Fruit fly (Drosophila melanogaster) whole organism, embryonic: ENCODE data around the gene PLCXD.

Experiments used
- CG1024 ChIP-seq: fragments of 200-800 bp; sonication (Bioruptor generic); IDR thresholded peaks from 2 replicates; pipeline ENCODE4 v1.3.6; 2022; ENCODE audit warnings: missing biosample characterization, missing genetic modification characterization
- CG10321 ChIP-seq: fragments of 200-800 bp; sonication (Bioruptor generic); IDR thresholded peaks from 2 replicates; pipeline ENCODE4 v1.3.6; 2022; ENCODE audit warnings: missing biosample characterization, missing genetic modification characterization
- CG10462 ChIP-seq: fragments of 200-800 bp; sonication (Bioruptor generic); optimal IDR thresholded peaks from 2 replicates; lab custom pipeline; 2016; ENCODE audit warnings: missing biosample characterization, missing genetic modification characterization
- CG12071 ChIP-seq: fragments of 200-800 bp; sonication (Bioruptor generic); optimal IDR thresholded peaks from 3 replicates; lab custom pipeline; 2018; ENCODE audit warnings: missing biosample characterization, mild to moderate bottlenecking, missing genetic modification characterization
- CG12299 ChIP-seq: fragments of 200-800 bp; sonication (Bioruptor generic); optimal IDR thresholded peaks from 2 replicates; lab custom pipeline; 2018; ENCODE audit warnings: missing biosample characterization, mild to moderate bottlenecking, missing genetic modification characterization
- CG13296 ChIP-seq: fragments of 200-800 bp; sonication (Bioruptor generic); optimal IDR thresholded peaks from 3 replicates; lab custom pipeline; 2018; ENCODE audit warnings: missing biosample characterization, mild to moderate bottlenecking, missing genetic modification characterization
- CG14667 ChIP-seq: fragments of 200-800 bp; sonication (Bioruptor generic); IDR thresholded peaks from 2 replicates; pipeline ENCODE4 v1.3.6; 2022; ENCODE audit warnings: missing biosample characterization, missing genetic modification characterization
- CG15011 ChIP-seq: fragments of 200-800 bp; sonication (Bioruptor generic); optimal IDR thresholded peaks from 3 replicates; lab custom pipeline; 2018; ENCODE audit warnings: missing biosample characterization, mild to moderate bottlenecking, missing genetic modification characterization
- CG17802 ChIP-seq: fragments of 200-800 bp; sonication (Bioruptor generic); optimal IDR thresholded peaks from 2 replicates; lab custom pipeline; 2018; ENCODE audit warnings: missing biosample characterization, mild to moderate bottlenecking, missing genetic modification characterization, moderate library complexity
- CG17829 ChIP-seq: fragments of 200-800 bp; optimal IDR thresholded peaks from 2 replicates; lab custom pipeline; 2019; ENCODE audit warnings: missing biosample characterization, mild to moderate bottlenecking, missing genetic modification characterization, moderate library complexity
- CG2678 ChIP-seq: fragments of 200-800 bp; sonication (Bioruptor generic); optimal IDR thresholded peaks from 3 replicates; lab custom pipeline; 2019; ENCODE audit warnings: missing biosample characterization, mild to moderate bottlenecking, missing genetic modification characterization, moderate library complexity
- CG2875 ChIP-seq: fragments of 200-800 bp; sonication (Bioruptor generic); optimal IDR thresholded peaks from 2 replicates; lab custom pipeline; 2017; ENCODE audit warnings: missing biosample characterization, mild to moderate bottlenecking, missing genetic modification characterization, missing genetic modification reagents
- CG3065 ChIP-seq: fragments of 200-800 bp; sonication (Bioruptor generic); optimal IDR thresholded peaks from 2 replicates; lab custom pipeline; 2016; ENCODE audit warnings: missing biosample characterization, missing genetic modification characterization
- CG3407 ChIP-seq: fragments of 200-800 bp; sonication (Bioruptor generic); optimal IDR thresholded peaks from 2 replicates; lab custom pipeline; 2018; ENCODE audit warnings: missing biosample characterization, mild to moderate bottlenecking, missing genetic modification characterization
- CG4617 ChIP-seq: fragments of 200-800 bp; sonication (Bioruptor generic); optimal IDR thresholded peaks from 3 replicates; lab custom pipeline; 2016; ENCODE audit warnings: missing biosample characterization, missing genetic modification characterization, borderline replicate concordance
- CG4820 ChIP-seq: fragments of 200-800 bp; sonication (Bioruptor generic); optimal IDR thresholded peaks from 3 replicates; lab custom pipeline; 2016; ENCODE audit warnings: missing biosample characterization, missing genetic modification characterization
- CG4854 ChIP-seq: fragments of 200-800 bp; sonication (Bioruptor generic); optimal IDR thresholded peaks from 2 replicates; lab custom pipeline; 2016; ENCODE audit warnings: missing biosample characterization, missing genetic modification characterization, inconsistent platforms
- CG6683 ChIP-seq: fragments of 200-800 bp; sonication (Bioruptor generic); optimal IDR thresholded peaks from 2 replicates; lab custom pipeline; 2017; ENCODE audit warnings: missing biosample characterization, mild to moderate bottlenecking, missing genetic modification characterization, missing genetic modification reagents
- CG7786 ChIP-seq: fragments of 200-800 bp; sonication (Bioruptor generic); optimal IDR thresholded peaks from 2 replicates; lab custom pipeline; 2016; ENCODE audit warnings: missing biosample characterization, missing genetic modification characterization
- CG9437 ChIP-seq: fragments of 200-800 bp; sonication (Bioruptor generic); optimal IDR thresholded peaks from 2 replicates; lab custom pipeline; 2018; ENCODE audit warnings: missing biosample characterization, mild to moderate bottlenecking, missing genetic modification characterization
- CG9727 ChIP-seq: fragments of 200-800 bp; sonication (Bioruptor generic); optimal IDR thresholded peaks from 3 replicates; lab custom pipeline; 2017; ENCODE audit warnings: missing biosample characterization, mild to moderate bottlenecking, missing genetic modification characterization
- CHES-1-like ChIP-seq: fragments of 200-800 bp; sonication (Bioruptor generic); optimal IDR thresholded peaks from 2 replicates; lab custom pipeline; 2016; ENCODE audit warnings: missing biosample characterization, missing genetic modification characterization
- D19A ChIP-seq: fragments of 200-800 bp; optimal IDR thresholded peaks from 3 replicates; lab custom pipeline; 2019; ENCODE audit warnings: missing biosample characterization, mild to moderate bottlenecking, missing genetic modification characterization, moderate library complexity
- HHEX ChIP-seq: fragments of 200-800 bp; sonication (Bioruptor generic); optimal IDR thresholded peaks from 3 replicates; lab custom pipeline; 2017; ENCODE audit warnings: missing biosample characterization, mild to moderate bottlenecking, missing genetic modification characterization, missing genetic modification reagents
- HmgZ ChIP-seq: fragments of 200-800 bp; sonication (Bioruptor generic); optimal IDR thresholded peaks from 2 replicates; lab custom pipeline; 2018; ENCODE audit warnings: missing biosample characterization, mild to moderate bottlenecking, missing genetic modification characterization
- Hmx ChIP-seq: fragments of 200-800 bp; sonication (Bioruptor generic); optimal IDR thresholded peaks from 2 replicates; lab custom pipeline; 2016; ENCODE audit warnings: missing biosample characterization, missing genetic modification characterization
- MTF-1 ChIP-seq: fragments of 200-800 bp; sonication (Bioruptor generic); optimal IDR thresholded peaks from 2 replicates; lab custom pipeline; 2018; ENCODE audit warnings: missing biosample characterization, mild to moderate bottlenecking, missing genetic modification characterization, borderline replicate concordance
- Sin3A ChIP-seq: fragments of >200 bp; optimal IDR thresholded peaks from 2 replicates; lab custom pipeline; 2018
- Vsx1 ChIP-seq: fragments of 200-800 bp; sonication (Bioruptor generic); optimal IDR thresholded peaks from 2 replicates; lab custom pipeline; 2017; ENCODE audit warnings: missing biosample characterization, mild to moderate bottlenecking, missing genetic modification characterization, missing genetic modification reagents
- bcd ChIP-seq: fragments of 200-800 bp; sonication (Bioruptor generic); optimal IDR thresholded peaks from 2 replicates; lab custom pipeline; 2017; ENCODE audit warnings: missing biosample characterization, mild to moderate bottlenecking, missing genetic modification characterization
- chm ChIP-seq: fragments of 200-800 bp; sonication (Bioruptor generic); IDR thresholded peaks from 2 replicates; pipeline ENCODE4 v1.3.6; 2022; ENCODE audit warnings: missing biosample characterization, missing genetic modification characterization
- croc ChIP-seq: fragments of 200-800 bp; sonication (Bioruptor generic); conservative IDR thresholded peaks from 3 replicates; pipeline ENCODE4 v1.3.6; 2022; ENCODE audit warnings: missing biosample characterization, missing genetic modification characterization
- crp ChIP-seq, 2 experiments: fragments of 200-800 bp; sonication (Bioruptor generic); optimal IDR thresholded peaks; 2 replicates in 1 of 2; 3 replicates in 1 of 2; lab custom pipeline; 2017; ENCODE audit warnings: missing biosample characterization in 2 of 2, missing genetic modification characterization in 2 of 2, mild to moderate bottlenecking in 1 of 2, moderate library complexity in 1 of 2
- dm ChIP-seq: fragments of 200-800 bp; sonication (Bioruptor generic); optimal IDR thresholded peaks from 3 replicates; lab custom pipeline; 2016; ENCODE audit warnings: missing biosample characterization, missing genetic modification characterization
- eyg ChIP-seq: fragments of 200-800 bp; sonication (Bioruptor generic); optimal IDR thresholded peaks from 3 replicates; lab custom pipeline; 2016; ENCODE audit warnings: missing biosample characterization, missing genetic modification characterization
- fd102C ChIP-seq: fragments of 200-800 bp; sonication (Bioruptor generic); optimal IDR thresholded peaks from 2 replicates; lab custom pipeline; 2018; ENCODE audit warnings: missing biosample characterization, mild to moderate bottlenecking, missing genetic modification characterization, moderate library complexity
- gfzf ChIP-seq: fragments of 200-800 bp; sonication (Bioruptor generic); optimal IDR thresholded peaks from 2 replicates; lab custom pipeline; 2016; ENCODE audit warnings: missing biosample characterization, mild to moderate bottlenecking, missing genetic modification characterization, moderate library complexity
- gro ChIP-seq: fragments of 200-800 bp; sonication (Bioruptor generic); optimal IDR thresholded peaks from 2 replicates; lab custom pipeline; 2016; ENCODE audit warnings: missing biosample characterization, missing genetic modification characterization
- gsb ChIP-seq: fragments of 200-800 bp; sonication (Bioruptor generic); IDR thresholded peaks from 2 replicates; pipeline ENCODE4 v1.3.6; 2022; ENCODE audit warnings: missing biosample characterization, missing genetic modification characterization
- insv ChIP-seq, 2 experiments: fragments of 200-800 bp; sonication (Bioruptor generic); optimal IDR thresholded peaks; 3 replicates each; lab custom pipeline; 2016 to 2018; ENCODE audit warnings: missing biosample characterization in 2 of 2, missing genetic modification characterization in 2 of 2
- jing ChIP-seq: fragments of 200-800 bp; sonication (Bioruptor generic); optimal IDR thresholded peaks from 2 replicates; lab custom pipeline; 2018; ENCODE audit warnings: missing biosample characterization, mild to moderate bottlenecking, missing genetic modification characterization
- mirr ChIP-seq: fragments of 200-800 bp; sonication (Bioruptor generic); optimal IDR thresholded peaks from 3 replicates; lab custom pipeline; 2018; ENCODE audit warnings: missing biosample characterization, mild to moderate bottlenecking, missing genetic modification characterization
- odd ChIP-seq: fragments of 200-800 bp; sonication (Bioruptor generic); optimal IDR thresholded peaks from 2 replicates; lab custom pipeline; 2017; ENCODE audit warnings: missing biosample characterization, mild to moderate bottlenecking, missing genetic modification characterization
- pb ChIP-seq: fragments of 200-800 bp; sonication (Bioruptor generic); optimal IDR thresholded peaks from 3 replicates; lab custom pipeline; 2016; ENCODE audit warnings: missing biosample characterization, missing genetic modification characterization
- psq ChIP-seq: fragments of 200-800 bp; sonication (Bioruptor generic); optimal IDR thresholded peaks from 2 replicates; lab custom pipeline; 2017; ENCODE audit warnings: missing biosample characterization, missing genetic modification characterization
- sens-2 ChIP-seq: fragments of 200-800 bp; sonication (Bioruptor generic); IDR thresholded peaks from 2 replicates; pipeline ENCODE4 v1.3.6; 2022; ENCODE audit warnings: missing biosample characterization, missing genetic modification characterization
- seq ChIP-seq: fragments of 200-800 bp; sonication (Bioruptor generic); IDR thresholded peaks from 2 replicates; pipeline ENCODE4 v1.3.6; 2022; ENCODE audit warnings: missing biosample characterization, missing genetic modification characterization
- slou ChIP-seq: fragments of 200-800 bp; sonication (Bioruptor generic); optimal IDR thresholded peaks from 3 replicates; lab custom pipeline; 2016; ENCODE audit warnings: missing biosample characterization, missing genetic modification characterization
- tap ChIP-seq: fragments of 200-800 bp; optimal IDR thresholded peaks from 3 replicates; lab custom pipeline; 2019; ENCODE audit warnings: missing biosample characterization, mild to moderate bottlenecking, missing genetic modification characterization, moderate library complexity
- tin ChIP-seq: fragments of 200-800 bp; sonication (Bioruptor generic); optimal IDR thresholded peaks from 3 replicates; lab custom pipeline; 2016; ENCODE audit warnings: missing biosample characterization, missing genetic modification characterization
- zf30C ChIP-seq: fragments of 200-800 bp; sonication (Bioruptor generic); optimal IDR thresholded peaks from 3 replicates; lab custom pipeline; 2018; ENCODE audit warnings: missing biosample characterization, mild to moderate bottlenecking, missing genetic modification characterization

Gene PLCXD

dm6 chr2L:12055837-12056388 lies 6.7 kb downstream of the PLCXD start, which contains the start of the genes JhI-21, RpL7-like and CG34164 (continued):
- TF ChIP-seq chm (GFP tag; lab: Robert Waterston, UW) (no peak), CHES-1-like (GFP tag; lab: Kevin White, UChicago) (no peak), gro (GFP tag; lab: Kevin White, UChicago) (peak; percentile 44), slou (GFP tag; lab: Kevin White, UChicago) (no peak), zf30C (GFP tag; lab: Kevin White, UChicago) (no peak), gsb (GFP tag; lab: Robert Waterston, UW) (no peak), CG10462 (GFP tag; lab: Kevin White, UChicago) (no peak), fd102C (GFP tag; lab: Kevin White, UChicago) (no peak), HHEX (GFP tag; lab: Kevin White, UChicago) (no peak), tap (no peak), HmgZ (tag; lab: Kevin White, UChicago) (no peak), CG9727 (no peak), CG15011 (GFP tag; lab: Kevin White, UChicago) (no peak), CG3065 (GFP tag; lab: Kevin White, UChicago) (no peak), CG6683 (GFP tag; lab: Kevin White, UChicago) (no peak), eyg (GFP tag; lab: Kevin White, UChicago) (no peak), psq (GFP tag; lab: Kevin White, UChicago) (no peak), CG7786 (GFP tag; lab: Kevin White, UChicago) (no peak), CG1024 (peak; percentile 35; the same call in 1 of the 2 replicates), gfzf (GFP tag; lab: Kevin White, UChicago) (peak; percentile 23), CG12071 (no peak), croc (GFP tag; lab: Robert Waterston, UW) (no peak), CG4854 (GFP tag; lab: Kevin White, UChicago) (no peak), seq (peak; percentile 31; the same call in 1 of the 2 replicates), CG17829 (tag; lab: Kevin White, UChicago) (peak; percentile 8), CG13296 (GFP tag; lab: Kevin White, UChicago) (no peak), CG4820 (GFP tag; lab: Kevin White, UChicago) (no peak), bcd (no peak), mirr (GFP tag; lab: Kevin White, UChicago) (no peak), tin (no peak), crp (GFP tag; optimal IDR thresholded peaks at IDR 0.05; lab: Kevin White, UChicago) (peak in 1 of 2 experiments; percentile 79), CG10321 (GFP tag; lab: Robert Waterston, UW) (no peak), pb (GFP tag; lab: Kevin White, UChicago) (no peak), Sin3A (lab: Kevin White, UChicago) (peak; percentile 43), CG14667 (GFP tag; lab: Robert Waterston, UW) (no peak), dm (GFP tag; lab: Kevin White, UChicago) (peak; percentile 88), insv (GFP tag; optimal IDR thresholded peaks at IDR 0.05; lab: Kevin White, UChicago) (no peak), Vsx1 (no peak), sens-2 (GFP tag; lab: Robert Waterston, UW) (no peak), odd (GFP tag; lab: Kevin White, UChicago) (no peak), CG2875 (no peak), Hmx (GFP tag; lab: Kevin White, UChicago) (no peak), CG3407 (GFP tag; lab: Kevin White, UChicago) (no peak), CG17802 (tag; lab: Kevin White, UChicago) (no peak), CG12299 (tag; lab: Kevin White, UChicago) (no peak), CG9437 (GFP tag; lab: Kevin White, UChicago) (no peak), CG4617 (peak; percentile 30), CG2678 (no peak), D19A (tag; lab: Kevin White, UChicago) (no peak), jing (GFP tag; lab: Kevin White, UChicago) (no peak), MTF-1 (no peak)
